Worm (Caenorhabditis elegans) whole organism, midembryonic: ENCODE measurements around the gene T04F3.1.

ENCODE experiments used
- ref-1 ChIP-seq: fragments of 200-800 bp; sonication (Bioruptor generic); conservative IDR thresholded peaks from 2 replicates; pipeline ENCODE4 v1.3.6; 2022; ENCODE audit warnings: missing genetic modification reagents, missing genetic modification characterization, missing compliant biosample characterization
- ztf-23 ChIP-seq: fragments of 200-800 bp; sonication (Bioruptor generic); IDR thresholded peaks from 2 replicates; pipeline ENCODE4 v1.3.6; 2022; ENCODE audit warnings: missing genetic modification reagents, missing genetic modification characterization, missing compliant biosample characterization
- ztf-29 ChIP-seq: fragments of 200-800 bp; sonication (Bioruptor generic); IDR thresholded peaks from 2 replicates; pipeline ENCODE4 v1.3.6; 2022; ENCODE audit warnings: missing genetic modification reagents, missing genetic modification characterization, missing compliant biosample characterization

DNA sequence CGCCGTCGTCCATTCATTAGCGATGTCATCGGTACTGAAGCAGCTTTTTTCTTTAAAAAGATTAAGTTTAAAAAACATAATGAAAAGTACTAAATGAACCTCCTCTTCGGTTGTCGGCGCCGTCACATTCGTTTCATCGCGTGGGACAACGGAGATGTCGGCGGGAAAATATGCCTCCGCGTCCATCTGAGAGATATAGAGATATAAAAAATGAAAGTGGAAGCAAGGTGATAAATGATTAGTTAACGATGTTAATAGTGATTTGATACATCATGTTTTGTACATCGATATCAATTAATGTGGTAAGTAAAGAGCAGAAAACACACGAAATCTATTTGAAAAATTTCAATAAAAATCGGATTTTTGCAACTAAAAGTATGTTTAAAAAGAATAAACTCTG is 47.4 kb downstream of the T04F3.1 start, which contains the start of gene F55A11.7:
- no peak for TF ChIP-seq ztf-29 (GFP tag; lab: Robert Waterston, UW)
- TF ChIP-seq ref-1 (GFP tag; lab: Robert Waterston, UW) = no peak
- no peak for TF ChIP-seq ztf-23
